Worm (Caenorhabditis elegans) whole organism, young adult: ENCODE data around the gene fkb-3.

Source experiments
- B0035.1 ChIP-seq: sonication (generic microtip); optimal IDR thresholded peaks from 2 replicates; lab custom pipeline; 2016; ENCODE audit warnings: missing genetic modification characterization, mild to moderate bottlenecking, missing compliant biosample characterization, missing genotype, missing genetic modification reagents
- C17E4.6 ChIP-seq: fragments of 200-800 bp; sonication (Bioruptor generic); IDR thresholded peaks from 2 replicates; pipeline ENCODE4 v1.3.6; 2022; ENCODE audit warnings: missing genetic modification reagents, missing genetic modification characterization, missing compliant biosample characterization
- D2030.7 ChIP-seq: fragments of 200-800 bp; sonication (Bioruptor generic); IDR thresholded peaks from 2 replicates; pipeline ENCODE4 v1.3.6; 2022; ENCODE audit warnings: missing genetic modification reagents, missing genetic modification characterization, missing compliant biosample characterization
- F39B2.1 ChIP-seq: fragments of 200-800 bp; sonication (Bioruptor generic); IDR thresholded peaks from 2 replicates; pipeline ENCODE4 v1.3.6; 2022; ENCODE audit warnings: missing genetic modification reagents, missing genetic modification characterization, missing compliant biosample characterization
- F55B11.4 ChIP-seq: sonication (generic microtip); optimal IDR thresholded peaks from 2 replicates; lab custom pipeline; 2016; ENCODE audit warnings: missing compliant biosample characterization, missing genetic modification characterization, borderline replicate concordance; ENCODE audit not compliant: insufficient read depth
- F57C9.4 ChIP-seq: sonication (generic microtip); optimal IDR thresholded peaks from 2 replicates; lab custom pipeline; 2017; ENCODE audit warnings: mild to moderate bottlenecking, missing genetic modification characterization, missing compliant biosample characterization
- T26A5.8 ChIP-seq: sonication (generic microtip); optimal IDR thresholded peaks from 2 replicates; lab custom pipeline; 2016; ENCODE audit warnings: missing genetic modification characterization, missing compliant biosample characterization
- atf-7 ChIP-seq: sonication (generic microtip); optimal IDR thresholded peaks from 2 replicates; lab custom pipeline; 2017; ENCODE audit warnings: mild to moderate bottlenecking, missing genetic modification characterization, missing compliant biosample characterization
- athp-1 ChIP-seq: sonication (generic microtip); optimal IDR thresholded peaks from 2 replicates; lab custom pipeline; 2017; ENCODE audit warnings: mild to moderate bottlenecking, missing genetic modification characterization, missing compliant biosample characterization
- attf-5 ChIP-seq: fragments of 200-800 bp; sonication (Bioruptor generic); optimal IDR thresholded peaks from 2 replicates; lab custom pipeline; 2018; ENCODE audit warnings: mild to moderate bottlenecking, missing genetic modification characterization, missing compliant biosample characterization
- bed-2 ChIP-seq: fragments of 200-800 bp; sonication (Bioruptor generic); IDR thresholded peaks from 2 replicates; pipeline ENCODE4 v1.3.6; 2022; ENCODE audit warnings: missing genetic modification reagents, missing genetic modification characterization, missing compliant biosample characterization
- cebp-1 ChIP-seq, 2 experiments: fragments of 200-800 bp in 1 of 2; sonication (Bioruptor generic) in 1 of 2; sonication (generic microtip) in 1 of 2; IDR thresholded peaks in 1 of 2; optimal IDR thresholded peaks in 1 of 2; 2 replicates each; pipeline versions ENCODE4 v1.3.6 to Lab custom; 2017 to 2022; ENCODE audit warnings: missing compliant biosample characterization in 2 of 2, missing genetic modification characterization in 2 of 2, mild to moderate bottlenecking in 1 of 2, missing genetic modification reagents in 1 of 2, moderate library complexity in 1 of 2
- cebp-2 ChIP-seq: fragments of 200-800 bp; sonication (Bioruptor generic); IDR thresholded peaks from 2 replicates; pipeline ENCODE4 v1.3.6; 2022; ENCODE audit warnings: missing genetic modification characterization, missing compliant biosample characterization
- ceh-40 ChIP-seq: fragments of 200-800 bp; sonication (Bioruptor generic); IDR thresholded peaks from 2 replicates; pipeline ENCODE4 v1.3.6; 2022; ENCODE audit warnings: missing genetic modification characterization, missing compliant biosample characterization
- dpl-1 ChIP-seq: fragments of 150-350 bp; optimal IDR thresholded peaks from 2 replicates; lab custom pipeline; 2014; ENCODE audit warnings: missing biosample characterization, missing genetic modification reagents, missing genetic modification characterization
- egl-44 ChIP-seq: fragments of 200-800 bp; sonication (Bioruptor generic); IDR thresholded peaks from 2 replicates; pipeline ENCODE4 v1.3.6; 2022; ENCODE audit warnings: missing genetic modification reagents, missing genetic modification characterization, missing compliant biosample characterization
- lag-1 ChIP-seq: fragments of 200-800 bp; sonication (Bioruptor generic); IDR thresholded peaks from 2 replicates; pipeline ENCODE4 v1.3.6; 2022; ENCODE audit warnings: missing genetic modification reagents, missing genetic modification characterization, missing compliant biosample characterization
- let-607 ChIP-seq, 2 experiments: fragments of 200-800 bp in 1 of 2; sonication (Bioruptor generic) in 1 of 2; sonication (generic microtip) in 1 of 2; optimal IDR thresholded peaks; 2 replicates each; lab custom pipeline; 2016 to 2018; ENCODE audit warnings: mild to moderate bottlenecking in 2 of 2, missing compliant biosample characterization in 2 of 2, missing genetic modification characterization in 2 of 2, moderate library complexity in 2 of 2, missing genotype in 1 of 2
- lin-26 ChIP-seq: fragments of 200-800 bp; sonication (Bioruptor generic); IDR thresholded peaks from 2 replicates; pipeline ENCODE4 v1.3.6; 2022; ENCODE audit warnings: missing genetic modification reagents, missing genetic modification characterization, missing compliant biosample characterization
- mcd-1 ChIP-seq: fragments of 200-800 bp; sonication (Bioruptor generic); IDR thresholded peaks from 2 replicates; pipeline ENCODE4 v1.3.6; 2022; ENCODE audit warnings: missing genetic modification reagents, missing genetic modification characterization, missing compliant biosample characterization
- nfya-1 ChIP-seq: sonication (generic microtip); optimal IDR thresholded peaks from 2 replicates; lab custom pipeline; 2017; ENCODE audit warnings: antibody characterized with exemption, missing compliant biosample characterization, missing genetic modification characterization, borderline replicate concordance; ENCODE audit not compliant: insufficient read depth
- nhr-80 ChIP-seq: sonication (generic microtip); optimal IDR thresholded peaks from 2 replicates; lab custom pipeline; 2016; ENCODE audit warnings: missing genetic modification characterization, missing compliant biosample characterization
- sea-2 ChIP-seq: fragments of 200-800 bp; sonication (Bioruptor generic); IDR thresholded peaks from 2 replicates; pipeline ENCODE4 v1.3.6; 2022; ENCODE audit warnings: missing genetic modification characterization, missing compliant biosample characterization
- snpc-1.1 ChIP-seq: sonication (generic microtip); optimal IDR thresholded peaks from 2 replicates; lab custom pipeline; 2017; ENCODE audit warnings: missing genetic modification characterization, mild to moderate bottlenecking, missing compliant biosample characterization, antibody characterized with exemption, moderate library complexity, missing genotype, missing genetic modification reagents; ENCODE audit not compliant: insufficient read depth
- snpc-1.3 ChIP-seq: sonication (generic microtip); optimal IDR thresholded peaks from 2 replicates; lab custom pipeline; 2017; ENCODE audit warnings: missing genetic modification characterization, mild to moderate bottlenecking, missing compliant biosample characterization, antibody characterized with exemption, moderate library complexity, missing genotype, missing genetic modification reagents; ENCODE audit not compliant: insufficient read depth
- tbx-9 ChIP-seq: sonication (generic microtip); optimal IDR thresholded peaks from 2 replicates; lab custom pipeline; 2016; ENCODE audit warnings: borderline replicate concordance, missing genetic modification characterization, inconsistent platforms, missing compliant biosample characterization
- unc-130 ChIP-seq: sonication (generic microtip); optimal IDR thresholded peaks from 2 replicates; lab custom pipeline; 2016; ENCODE audit warnings: missing genetic modification reagents, missing genetic modification characterization, missing compliant biosample characterization
- unc-62 ChIP-seq: fragments of 150-350 bp; optimal IDR thresholded peaks from 2 replicates; lab custom pipeline; 2014; ENCODE audit warnings: missing biosample characterization, missing genetic modification reagents, missing genetic modification characterization
- xnd-1 ChIP-seq: sonication (generic microtip); optimal IDR thresholded peaks from 2 replicates; lab custom pipeline; 2016; ENCODE audit warnings: missing genotype, missing genetic modification reagents, missing genetic modification characterization, missing compliant biosample characterization
- zfh-2 ChIP-seq: fragments of 200-800 bp; sonication (Bioruptor generic); conservative IDR thresholded peaks from 2 replicates; pipeline ENCODE4 v1.3.6; 2022; ENCODE audit warnings: missing genetic modification reagents, missing genetic modification characterization, missing compliant biosample characterization
- ztf-28 ChIP-seq: fragments of 200-800 bp; sonication (Bioruptor generic); IDR thresholded peaks from 2 replicates; pipeline ENCODE4 v1.3.6; 2022; ENCODE audit warnings: missing genetic modification reagents, missing genetic modification characterization, missing compliant biosample characterization
- ztf-6 ChIP-seq: fragments of 200-800 bp; sonication (Bioruptor generic); IDR thresholded peaks from 2 replicates; pipeline ENCODE4 v1.3.6; 2022; ENCODE audit warnings: missing genetic modification reagents, missing genetic modification characterization, missing compliant biosample characterization

The fkb-3 gene

ce11 chrV:7258965-7259364 is 33.9 kb downstream of the fkb-3 start, which contains the start of gene C13A2.12:
C13A2.12 (plus strand) TSS chrV:7259265.
- TF ChIP-seq xnd-1 (tag; lab: Kevin White, UChicago) (no peak), ceh-40 (GFP tag; lab: Robert Waterston, UW) (no peak), nhr-80 (tag; lab: Kevin White, UChicago) (no peak)

- no peak for TF ChIP-seq unc-130 (GFP tag; lab: Kevin White, UChicago)
- no peak for TF ChIP-seq C17E4.6 (GFP tag; lab: Robert Waterston, UW)
- TF ChIP-seq D2030.7, result no peak
Observed at ce11 chrV:7264042-7264441, 39.0 kb downstream of the fkb-3 start, which contains the start of gene C13A2.9. C13A2.9 (minus strand) TSS chrV:7264142.

- TF ChIP-seq ztf-6 (GFP tag; lab: Robert Waterston, UW) (no peak), sea-2 (no peak), F55B11.4 (no peak), F39B2.1 (GFP tag; lab: Robert Waterston, UW) (no peak), unc-62 (no peak), cebp-2 (no peak), T26A5.8 (tag; lab: Kevin White, UChicago) (no peak)
Observed at ce11 chrV:7266021-7266420, 41.0 kb downstream of the fkb-3 start, which contains the start of gene C13A2.7. C13A2.7 (plus strand) TSS chrV:7266321.

ce11 chrV:7269399-7269798 is 44.4 kb downstream of the fkb-3 start, which contains the start of gene C13A2.6:
C13A2.6 (plus strand) TSS chrV:7269699.
- no peak for TF ChIP-seq C17E4.6 (GFP tag; lab: Robert Waterston, UW)
- no peak for TF ChIP-seq nfya-1 (tag; lab: Kevin White, UChicago)
- TF ChIP-seq F57C9.4 (tag; lab: Kevin White, UChicago), result no peak
- TF ChIP-seq athp-1 (tag; lab: Kevin White, UChicago), result no peak
- TF ChIP-seq snpc-1.3 (tag; lab: Kevin White, UChicago), result no peak
- no peak for TF ChIP-seq ztf-28 (GFP tag; lab: Robert Waterston, UW)
- no peak for TF ChIP-seq mcd-1 (GFP tag; lab: Robert Waterston, UW)
- no peak for TF ChIP-seq B0035.1 (tag; lab: Kevin White, UChicago)
- no peak for TF ChIP-seq tbx-9 (tag; lab: Kevin White, UChicago)
- TF ChIP-seq bed-2 (GFP tag; lab: Robert Waterston, UW), result no peak
- no peak for TF ChIP-seq snpc-1.1 (tag; lab: Kevin White, UChicago)
- TF ChIP-seq attf-5, result no peak
- TF ChIP-seq cebp-1 (GFP tag; IDR thresholded peaks at IDR 0.05; lab: Robert Waterston, UW), result no peak
- no peak for TF ChIP-seq cebp-1 (tag; optimal IDR thresholded peaks at IDR 0.05; lab: Kevin White, UChicago)
- no peak for TF ChIP-seq dpl-1 (GFP tag; lab: Kevin White, UChicago)
- TF ChIP-seq lag-1 (GFP tag; lab: Robert Waterston, UW), result no peak
- no peak for TF ChIP-seq let-607 (tag; optimal IDR thresholded peaks at IDR 0.05; lab: Kevin White, UChicago)
- TF ChIP-seq egl-44, result no peak
- TF ChIP-seq sea-2, result no peak
- no peak for TF ChIP-seq atf-7 (tag; lab: Kevin White, UChicago)

ce11 chrV:7274992-7275391 is 50.0 kb downstream of the fkb-3 start, which contains the start of gene C13A2.10:
C13A2.10 (minus strand) TSS chrV:7275092.
- TF ChIP-seq lin-26 (GFP tag; lab: Robert Waterston, UW) (no peak), zfh-2 (no peak), F57C9.4 (tag; lab: Kevin White, UChicago) (no peak)
- TF ChIP-seq, all 124 proteins: peak for 0
